ENCODE assay signal across 5 fruit fly cellular contexts in the genomic region with DNA sequence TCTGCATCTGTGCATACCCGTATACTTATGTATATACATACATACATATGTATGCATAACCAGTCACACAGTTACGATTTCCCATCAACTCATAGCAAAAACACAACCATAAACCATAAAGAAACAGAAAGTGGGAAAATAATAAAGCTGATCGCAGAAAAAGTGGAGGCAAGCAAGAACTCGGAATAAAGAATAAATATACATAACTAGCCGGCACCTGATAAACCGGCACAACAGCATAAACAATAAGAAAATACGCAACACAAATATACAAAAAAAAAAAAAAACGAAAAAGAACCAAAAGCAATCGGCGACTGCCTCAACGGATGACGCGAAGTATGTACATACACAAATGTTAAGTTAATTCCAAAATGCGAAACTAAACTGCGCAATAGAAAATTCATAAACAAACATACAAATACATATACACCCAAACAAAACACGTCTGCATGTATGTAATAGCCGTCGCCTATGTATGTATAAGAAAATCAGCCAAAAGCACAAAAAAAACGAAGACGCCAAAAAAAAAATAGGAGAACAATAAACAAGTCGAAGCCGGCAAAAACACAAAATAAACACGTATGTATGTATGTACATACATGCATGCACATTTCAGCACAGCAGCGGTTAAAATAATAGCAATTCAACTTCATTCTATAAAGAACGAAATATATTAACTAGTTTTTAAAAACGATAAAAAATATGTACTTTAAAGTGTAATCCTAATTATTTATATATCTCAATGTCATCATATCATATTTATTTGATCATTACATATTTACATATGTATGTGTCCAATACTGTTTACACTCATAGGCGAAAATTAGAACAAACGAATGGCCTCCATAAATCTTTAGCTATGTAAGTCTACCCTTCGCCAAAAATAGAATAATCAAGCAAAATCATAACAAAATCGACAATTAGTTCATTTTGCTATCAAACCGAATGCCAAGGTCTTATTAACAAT.
TF ChIP-seq lines count a peak whose summit lies in the region.

No protein-coding gene starts in this region.

- no peak for TF ChIP-seq CTCF in whole organism, embryonic (GFP tag; optimal IDR thresholded peaks at IDR 0.05; lab: Kevin White, UChicago)

TF ChIP-seq in whole organism, adult, 20 proteins besides CTCF, POLR2A, EP300 and RAD21 (continues in another document):
- no peak for TF ChIP-seq CG1620 (GFP tag; optimal IDR thresholded peaks at IDR 0.05; lab: Kevin White, UChicago)
- no peak for TF ChIP-seq cnc (optimal IDR thresholded peaks at IDR 0.05; lab: Kevin White, UChicago)
- no peak for TF ChIP-seq toe (GFP tag; optimal IDR thresholded peaks at IDR 0.05; lab: Kevin White, UChicago)
- TF ChIP-seq CG7045 (GFP tag; optimal IDR thresholded peaks at IDR 0.05; lab: Kevin White, UChicago) = peak; percentile 50
- TF ChIP-seq pad (GFP tag; optimal IDR thresholded peaks at IDR 0.05; lab: Kevin White, UChicago) = no peak
- TF ChIP-seq kay (GFP tag; lab: Kevin White, UChicago; ENCODE audit: borderline replicate concordance) = no peak
- peak; percentile 63 for TF ChIP-seq ovo (GFP tag; optimal IDR thresholded peaks at IDR 0.05; lab: Kevin White, UChicago)
- TF ChIP-seq CG5204 (GFP tag; optimal IDR thresholded peaks at IDR 0.05; lab: Kevin White, UChicago) = peak; percentile 36
- TF ChIP-seq Crg-1 (GFP tag; optimal IDR thresholded peaks at IDR 0.05; lab: Kevin White, UChicago) = no peak
- TF ChIP-seq cic (GFP tag; optimal IDR thresholded peaks at IDR 0.05; lab: Kevin White, UChicago) = peak; percentile 12
- TF ChIP-seq CG12768 (GFP tag; optimal IDR thresholded peaks at IDR 0.05; lab: Kevin White, UChicago) = no peak
- TF ChIP-seq CG7101 (tag; optimal IDR thresholded peaks at IDR 0.05; lab: Kevin White, UChicago) = peak; percentile 84
- TF ChIP-seq Mnt (GFP tag; optimal IDR thresholded peaks at IDR 0.05; lab: Kevin White, UChicago) = peak; percentile 70
- peak; percentile 47 for TF ChIP-seq bab1 (GFP tag; optimal IDR thresholded peaks at IDR 0.05; lab: Kevin White, UChicago)
- TF ChIP-seq CG14711 (tag; optimal IDR thresholded peaks at IDR 0.05; lab: Kevin White, UChicago) = peak; percentile 75
- peak; percentile 76 for TF ChIP-seq CG11617 (GFP tag; optimal IDR thresholded peaks at IDR 0.05; lab: Kevin White, UChicago)

TF ChIP-seq in whole organism, embryonic, 481 proteins besides CTCF, POLR2A, EP300 and RAD21 (continues in another document):
- TF ChIP-seq ase (GFP tag; IDR thresholded peaks at IDR 0.05; lab: Robert Waterston, UW) (peak; percentile 69; the same call in 2 of the 3 replicates), CG3847 (GFP tag; IDR thresholded peaks at IDR 0.05; lab: Robert Waterston, UW) (peak; percentile 77), CG11085 (GFP tag; IDR thresholded peaks at IDR 0.05; lab: Robert Waterston, UW) (peak; percentile 39; the same call in 1 of the 2 replicates), fu2 (GFP tag; optimal IDR thresholded peaks at IDR 0.05; lab: Kevin White, UChicago) (peak; percentile 31), Elba2 (GFP tag; optimal IDR thresholded peaks at IDR 0.05; lab: Kevin White, UChicago) (no peak), Antp (GFP tag; optimal IDR thresholded peaks at IDR 0.05; lab: Kevin White, UChicago) (no peak), ewg (GFP tag; optimal IDR thresholded peaks at IDR 0.05; lab: Kevin White, UChicago) (no peak), CG11398 (GFP tag; optimal IDR thresholded peaks at IDR 0.05; lab: Kevin White, UChicago) (no peak), Sin3A (optimal IDR thresholded peaks at IDR 0.05; lab: Kevin White, UChicago) (no peak), aop (GFP tag; IDR thresholded peaks at IDR 0.05; lab: Robert Waterston, UW) (no peak), Lhr (GFP tag; optimal IDR thresholded peaks at IDR 0.05; lab: Kevin White, UChicago) (no peak), CG13624 (GFP tag; optimal IDR thresholded peaks at IDR 0.05; lab: Kevin White, UChicago) (peak; percentile 97), Hr51 (GFP tag; optimal IDR thresholded peaks at IDR 0.05; lab: Kevin White, UChicago) (peak in 1 of 2 experiments; percentile 81), CG15073 (GFP tag; optimal IDR thresholded peaks at IDR 0.05; lab: Kevin White, UChicago) (no peak), CG13287 (GFP tag; IDR thresholded peaks at IDR 0.05; lab: Robert Waterston, UW; ENCODE audit: partially characterized antibody) (no peak), Camta (GFP tag; optimal IDR thresholded peaks at IDR 0.05; lab: Kevin White, UChicago) (peak; percentile 5)

TF ChIP-seq in whole organism, prepupa, 60 proteins besides CTCF, POLR2A, EP300 and RAD21 (continues in another document):
- TF ChIP-seq OdsH (GFP tag; optimal IDR thresholded peaks at IDR 0.05; lab: Kevin White, UChicago) (peak; percentile 46), CG11294 (GFP tag; IDR thresholded peaks at IDR 0.05; lab: Robert Waterston, UW) (peak; percentile 59), Eip78C (GFP tag; lab: Kevin White, UChicago) (peak; percentile 85), CG3919 (GFP tag; optimal IDR thresholded peaks at IDR 0.05; lab: Kevin White, UChicago) (peak; percentile 16), achi (GFP tag; optimal IDR thresholded peaks at IDR 0.05; lab: Kevin White, UChicago) (peak; percentile 26), fd85E (GFP tag; optimal IDR thresholded peaks at IDR 0.05; lab: Kevin White, UChicago) (no peak), lz (GFP tag; optimal IDR thresholded peaks at IDR 0.05; lab: Kevin White, UChicago) (peak; percentile 39), CG32006 (GFP tag; optimal IDR thresholded peaks at IDR 0.05; lab: Kevin White, UChicago) (peak; percentile 54), Eip75B (GFP tag; optimal IDR thresholded peaks at IDR 0.05; lab: Kevin White, UChicago) (peak; percentile 15), Blimp-1 (GFP tag; optimal IDR thresholded peaks at IDR 0.05; lab: Kevin White, UChicago) (no peak), CG10669 (GFP tag; optimal IDR thresholded peaks at IDR 0.05; lab: Kevin White, UChicago) (peak; percentile 1), Smox (GFP tag; optimal IDR thresholded peaks at IDR 0.05; lab: Kevin White, UChicago) (peak; percentile 19), topi (GFP tag; optimal IDR thresholded peaks at IDR 0.05; lab: Kevin White, UChicago) (peak; percentile 24), esn (GFP tag; optimal IDR thresholded peaks at IDR 0.05; lab: Kevin White, UChicago) (peak; percentile 40), Gug (GFP tag; IDR thresholded peaks at IDR 0.05; lab: Robert Waterston, UW) (peak; percentile 67; the same call in 1 of the 2 replicates), Hr39 (GFP tag; optimal IDR thresholded peaks at IDR 0.05; lab: Kevin White, UChicago) (no peak), Sox14 (GFP tag; optimal IDR thresholded peaks at IDR 0.05; lab: Kevin White, UChicago) (peak; percentile 9)

TF ChIP-seq in whole organism, pupa, 21 proteins besides CTCF, POLR2A, EP300 and RAD21 (continues in another document):
- no peak for TF ChIP-seq Pif1B (GFP tag; optimal IDR thresholded peaks at IDR 0.05; lab: Kevin White, UChicago)
- TF ChIP-seq gl (tag; optimal IDR thresholded peaks at IDR 0.05; lab: Kevin White, UChicago) = no peak
- TF ChIP-seq CG17806 (tag; optimal IDR thresholded peaks at IDR 0.05; lab: Kevin White, UChicago) = no peak
- TF ChIP-seq fd96Ca (GFP tag; IDR thresholded peaks at IDR 0.05; lab: Robert Waterston, UW) = peak; percentile 68
- peak; percentile 1 for TF ChIP-seq Snoo (tag; optimal IDR thresholded peaks at IDR 0.05; lab: Kevin White, UChicago)
- TF ChIP-seq CG4496 (GFP tag; IDR thresholded peaks at IDR 0.05; lab: Robert Waterston, UW) = peak; percentile 58
- TF ChIP-seq Pif1A (GFP tag; optimal IDR thresholded peaks at IDR 0.05; lab: Kevin White, UChicago) = peak; percentile 36
- no peak for TF ChIP-seq CG13204 (GFP tag; optimal IDR thresholded peaks at IDR 0.05; lab: Kevin White, UChicago)
- no peak for TF ChIP-seq CG9948 (tag; optimal IDR thresholded peaks at IDR 0.05; lab: Kevin White, UChicago)
- TF ChIP-seq CG8159 (tag; optimal IDR thresholded peaks at IDR 0.05; lab: Kevin White, UChicago) = peak; percentile 29
- TF ChIP-seq CG8301 (tag; optimal IDR thresholded peaks at IDR 0.05; lab: Kevin White, UChicago) = peak; percentile 51
- TF ChIP-seq CG10348 (GFP tag; IDR thresholded peaks at IDR 0.05; lab: Robert Waterston, UW) = no peak
- peak; percentile 34 for TF ChIP-seq CG15710 (tag; optimal IDR thresholded peaks at IDR 0.05; lab: Kevin White, UChicago)
- TF ChIP-seq Ets98B (GFP tag; IDR thresholded peaks at IDR 0.05; lab: Robert Waterston, UW) = peak; percentile 52; the same call in 1 of the 2 replicates
- peak; percentile 44 for TF ChIP-seq CG32121 (GFP tag; IDR thresholded peaks at IDR 0.05; lab: Robert Waterston, UW)
- no peak for TF ChIP-seq EcR (GFP tag; optimal IDR thresholded peaks at IDR 0.05; lab: Kevin White, UChicago)
- no peak for TF ChIP-seq rn (GFP tag; IDR thresholded peaks at IDR 0.05; lab: Robert Waterston, UW)
- TF ChIP-seq CG12605 (GFP tag; IDR thresholded peaks at IDR 0.05; lab: Robert Waterston, UW) = peak; percentile 40; the same call in 1 of the 2 replicates

TF ChIP-seq in whole organism, wandering third instar larva, 38 proteins besides CTCF, POLR2A, EP300 and RAD21 (continues in another document):
- TF ChIP-seq Dfd (GFP tag; optimal IDR thresholded peaks at IDR 0.05; lab: Kevin White, UChicago) (no peak), N (GFP tag; optimal IDR thresholded peaks at IDR 0.05; lab: Kevin White, UChicago) (no peak), fru (GFP tag; optimal IDR thresholded peaks at IDR 0.05; lab: Kevin White, UChicago) (peak; percentile 53), Myc (optimal IDR thresholded peaks at IDR 0.05; lab: Kevin White, UChicago) (no peak), CrebA (GFP tag; optimal IDR thresholded peaks at IDR 0.05; lab: Kevin White, UChicago; ENCODE audit: borderline replicate concordance) (no peak), h (GFP tag; optimal IDR thresholded peaks at IDR 0.05; lab: Kevin White, UChicago) (peak; percentile 25), br (GFP tag; optimal IDR thresholded peaks at IDR 0.05; lab: Kevin White, UChicago) (peak; percentile 1), jim (GFP tag; optimal IDR thresholded peaks at IDR 0.05; lab: Kevin White, UChicago) (no peak), tai (GFP tag; optimal IDR thresholded peaks at IDR 0.05; lab: Kevin White, UChicago) (no peak), woc (GFP tag; optimal IDR thresholded peaks at IDR 0.05; lab: Kevin White, UChicago) (peak; percentile 14), ey (GFP tag; optimal IDR thresholded peaks at IDR 0.05; lab: Kevin White, UChicago) (peak; percentile 42), Dif (GFP tag; optimal IDR thresholded peaks at IDR 0.05; lab: Kevin White, UChicago; ENCODE audit: partially characterized antibody) (no peak), OdsH (GFP tag; optimal IDR thresholded peaks at IDR 0.05; lab: Kevin White, UChicago) (peak; percentile 39), Rel (GFP tag; optimal IDR thresholded peaks at IDR 0.05; lab: Kevin White, UChicago) (no peak), Rel (tag; optimal IDR thresholded peaks at IDR 0.05; lab: Kevin White, UChicago) (peak; percentile 42), CG32264 (GFP tag; optimal IDR thresholded peaks at IDR 0.05; lab: Kevin White, UChicago) (no peak), usp (GFP tag; optimal IDR thresholded peaks at IDR 0.05; lab: Kevin White, UChicago) (no peak), Sp1 (GFP tag; optimal IDR thresholded peaks at IDR 0.05; lab: Kevin White, UChicago) (peak; percentile 51), Abd-B (GFP tag; optimal IDR thresholded peaks at IDR 0.05; lab: Kevin White, UChicago) (no peak), dmrt93B (GFP tag; optimal IDR thresholded peaks at IDR 0.05; lab: Kevin White, UChicago) (peak; percentile 16)
